Worm (Caenorhabditis elegans) whole organism, L4 larva: ENCODE data around the gene Y45G5AM.4.

ENCODE experiments used
- F26F4.8 ChIP-seq: fragments of 200-800 bp; sonication (Bioruptor generic); conservative IDR thresholded peaks from 2 replicates; pipeline ENCODE4 v1.3.6; 2022; ENCODE audit warnings: missing genetic modification characterization, missing compliant biosample characterization
- F37D6.2 ChIP-seq: sonication (generic microtip); optimal IDR thresholded peaks from 2 replicates; lab custom pipeline; 2016; ENCODE audit warnings: mild to moderate bottlenecking, missing genetic modification characterization, missing compliant biosample characterization
- F49E8.2 ChIP-seq: sonication (generic microtip); optimal IDR thresholded peaks from 2 replicates; lab custom pipeline; 2016; ENCODE audit warnings: missing compliant biosample characterization, mild to moderate bottlenecking, missing genetic modification characterization, borderline replicate concordance
- R02D3.7 ChIP-seq: fragments of 150-350 bp; sonication (generic microtip); optimal IDR thresholded peaks from 3 replicates; lab custom pipeline; 2014; ENCODE audit warnings: missing biosample characterization, missing genetic modification characterization
- Y105C5A.15 ChIP-seq: fragments of 200-800 bp; sonication (Bioruptor generic); IDR thresholded peaks from 2 replicates; pipeline ENCODE4 v1.3.6; 2022; ENCODE audit warnings: missing genetic modification characterization, missing compliant biosample characterization
- Y48G9A.11 ChIP-seq: fragments of 200-800 bp; sonication (Bioruptor generic); IDR thresholded peaks from 2 replicates; pipeline ENCODE4 v1.3.6; 2022; ENCODE audit warnings: missing genetic modification reagents, missing genetic modification characterization, missing compliant biosample characterization
- aha-1 ChIP-seq: fragments of 150-350 bp; peaks from one replicate; lab custom pipeline; 2014; ENCODE audit warnings: missing biosample characterization, missing genetic modification characterization
- aly-2 ChIP-seq: sonication (generic microtip); optimal IDR thresholded peaks from 2 replicates; lab custom pipeline; 2018; ENCODE audit warnings: missing biosample characterization, missing genetic modification characterization
- ceh-20 ChIP-seq: fragments of 200-800 bp; sonication (Bioruptor generic); IDR thresholded peaks from 2 replicates; pipeline ENCODE4 v1.3.6; 2022; ENCODE audit warnings: missing genetic modification reagents, missing genetic modification characterization, missing compliant biosample characterization
- ceh-28 ChIP-seq: fragments of 150-350 bp; optimal IDR thresholded peaks from 2 replicates; lab custom pipeline; 2014; ENCODE audit warnings: missing biosample characterization, missing genetic modification reagents, missing genetic modification characterization
- ceh-62 ChIP-seq: sonication (generic microtip); optimal IDR thresholded peaks from 2 replicates; lab custom pipeline; 2017; ENCODE audit warnings: missing biosample characterization, missing genetic modification characterization
- ces-1 ChIP-seq: fragments of 150-350 bp; sonication (generic microtip); optimal IDR thresholded peaks from 4 replicates; lab custom pipeline; 2014; ENCODE audit warnings: missing biosample characterization, missing genetic modification reagents, missing genetic modification characterization
- daf-16 ChIP-seq, 3 experiments: sonication (generic microtip); optimal IDR thresholded peaks; 2 replicates each; lab custom pipeline; 2016 to 2017; ENCODE audit warnings: missing genetic modification characterization in 3 of 3, missing genetic modification reagents in 3 of 3, mild to moderate bottlenecking in 2 of 3, missing compliant biosample characterization in 2 of 3, missing biosample characterization in 1 of 3, moderate library complexity in 1 of 3
- dmd-6 ChIP-seq: fragments of 200-800 bp; sonication (Bioruptor generic); IDR thresholded peaks from 2 replicates; pipeline ENCODE4 v1.3.6; 2022; ENCODE audit warnings: missing genetic modification reagents, missing genetic modification characterization, missing compliant biosample characterization
- egl-43 ChIP-seq: fragments of 200-800 bp; sonication (Bioruptor generic); IDR thresholded peaks from 2 replicates; pipeline ENCODE4 v1.3.6; 2022; ENCODE audit warnings: missing genetic modification reagents, missing genetic modification characterization, missing compliant biosample characterization
- hlh-11 ChIP-seq: fragments of 200-800 bp; sonication (Bioruptor generic); optimal IDR thresholded peaks from 2 replicates; lab custom pipeline; 2018; ENCODE audit warnings: mild to moderate bottlenecking, missing genetic modification characterization, missing compliant biosample characterization
- hlh-30 ChIP-seq: sonication (generic microtip); optimal IDR thresholded peaks from 2 replicates; lab custom pipeline; 2017; ENCODE audit warnings: antibody characterized with exemption, mild to moderate bottlenecking, missing genetic modification characterization, missing compliant biosample characterization; ENCODE audit not compliant: insufficient read depth
- hmg-1.1 ChIP-seq: fragments of 200-800 bp; sonication (Bioruptor generic); IDR thresholded peaks from 2 replicates; pipeline ENCODE4 v1.3.6; 2022; ENCODE audit warnings: missing genetic modification reagents, missing genetic modification characterization, missing compliant biosample characterization
- jun-1 ChIP-seq: fragments of 150-350 bp; optimal IDR thresholded peaks from 2 replicates; lab custom pipeline; 2014; ENCODE audit warnings: missing biosample characterization, missing genetic modification reagents, missing genetic modification characterization
- lim-7 ChIP-seq: fragments of 200-800 bp; sonication (Bioruptor generic); IDR thresholded peaks from 2 replicates; pipeline ENCODE4 v1.3.6; 2022; ENCODE audit warnings: missing genetic modification characterization, missing compliant biosample characterization
- lin-13 ChIP-seq: fragments of 150-350 bp; optimal IDR thresholded peaks from 2 replicates; lab custom pipeline; 2014; ENCODE audit warnings: missing biosample characterization, missing genetic modification reagents, missing genetic modification characterization
- lin-38 ChIP-seq: fragments of 200-800 bp; sonication (Bioruptor generic); IDR thresholded peaks from 2 replicates; pipeline ENCODE4 v1.3.6; 2022; ENCODE audit warnings: missing genetic modification reagents, missing genetic modification characterization, missing compliant biosample characterization
- lir-3 ChIP-seq: sonication (generic microtip); optimal IDR thresholded peaks from 2 replicates; lab custom pipeline; 2016; ENCODE audit warnings: mild to moderate bottlenecking, missing genetic modification characterization, missing compliant biosample characterization
- mdt-29 ChIP-seq: fragments of 200-800 bp; sonication (Bioruptor generic); IDR thresholded peaks from 2 replicates; pipeline ENCODE4 v1.3.6; 2022; ENCODE audit warnings: missing genetic modification reagents, missing genetic modification characterization, missing compliant biosample characterization
- mes-2 ChIP-seq: sonication (generic microtip); optimal IDR thresholded peaks from 2 replicates; lab custom pipeline; 2016; ENCODE audit warnings: missing genotype, mild to moderate bottlenecking, missing genetic modification characterization, missing compliant biosample characterization; ENCODE audit not compliant: poor library complexity, severe bottlenecking
- nhr-111 ChIP-seq: fragments of 200-800 bp; sonication (Bioruptor generic); optimal IDR thresholded peaks from 2 replicates; lab custom pipeline; 2018; ENCODE audit warnings: mild to moderate bottlenecking, missing genetic modification characterization, missing compliant biosample characterization
- nhr-48 ChIP-seq: sonication (generic microtip); optimal IDR thresholded peaks from 2 replicates; lab custom pipeline; 2016; ENCODE audit warnings: mild to moderate bottlenecking, missing genetic modification characterization, missing compliant biosample characterization
- nhr-76 ChIP-seq: fragments of 150-350 bp; optimal IDR thresholded peaks from 2 replicates; lab custom pipeline; 2014; ENCODE audit warnings: missing biosample characterization, missing genetic modification characterization
- pha-4 ChIP-seq, 2 experiments: fragments of 150-350 bp in 1 of 2; fragments of 200-800 bp in 1 of 2; sonication (Bioruptor generic) in 1 of 2; IDR thresholded peaks in 1 of 2; optimal IDR thresholded peaks in 1 of 2; 2 replicates each; pipeline versions ENCODE4 v1.3.6 to Lab custom; 2014 to 2022; ENCODE audit warnings: missing genetic modification characterization in 2 of 2, missing genetic modification reagents in 2 of 2, missing biosample characterization in 1 of 2, missing compliant biosample characterization in 1 of 2
- php-3 ChIP-seq: fragments of 200-800 bp; sonication (Bioruptor generic); IDR thresholded peaks from 2 replicates; pipeline ENCODE4 v1.3.6; 2022; ENCODE audit warnings: missing genetic modification reagents, missing genetic modification characterization, missing compliant biosample characterization
- snpc-1.2 ChIP-seq: fragments of 200-800 bp; sonication (Bioruptor generic); IDR thresholded peaks from 2 replicates; pipeline ENCODE4 v1.3.6; 2022; ENCODE audit warnings: missing genetic modification reagents, missing genetic modification characterization, missing compliant biosample characterization
- tra-1 ChIP-seq: fragments of 200-800 bp; sonication (Bioruptor generic); IDR thresholded peaks from 2 replicates; pipeline ENCODE4 v1.3.6; 2022; ENCODE audit warnings: missing genetic modification reagents, missing genetic modification characterization, missing compliant biosample characterization
- unc-130 ChIP-seq: sonication (generic microtip); optimal IDR thresholded peaks from 2 replicates; lab custom pipeline; 2016; ENCODE audit warnings: missing genetic modification reagents, missing genetic modification characterization, missing compliant biosample characterization
- unc-62 ChIP-seq, 3 experiments: fragments of 150-350 bp in 1 of 3; sonication (generic microtip); optimal IDR thresholded peaks in 2 of 3; peaks in 1 of 3; 1 replicate in 1 of 3; 2 replicates in 2 of 3; lab custom pipeline; 2014 to 2017; ENCODE audit warnings: missing biosample characterization in 3 of 3, missing genetic modification characterization in 3 of 3, missing genetic modification reagents in 3 of 3, missing genotype in 1 of 3
- vab-7 ChIP-seq: fragments of 200-800 bp; sonication (Bioruptor generic); IDR thresholded peaks from 2 replicates; pipeline ENCODE4 v1.3.6; 2022; ENCODE audit warnings: missing genetic modification reagents, missing genetic modification characterization, missing compliant biosample characterization
- zfp-2 ChIP-seq: sonication (generic microtip); optimal IDR thresholded peaks from 2 replicates; lab custom pipeline; 2016; ENCODE audit warnings: mild to moderate bottlenecking, missing genetic modification characterization, missing compliant biosample characterization
- ztf-11 ChIP-seq: fragments of 150-350 bp; optimal IDR thresholded peaks from 2 replicates; lab custom pipeline; 2014; ENCODE audit warnings: missing biosample characterization, missing genetic modification characterization

Y45G5AM.4 gene

ce11 chrV:4168045-4168444 lies 5.0 kb downstream of the Y45G5AM.4 start:
- TF ChIP-seq aha-1 (tag; lab: Kevin White, UChicago) (no peak), vab-7 (GFP tag; lab: Robert Waterston, UW) (no peak), ceh-62 (tag; lab: Kevin White, UChicago) (no peak), hmg-1.1 (GFP tag; lab: Robert Waterston, UW) (no peak), R02D3.7 (tag; lab: Kevin White, UChicago) (no peak), aly-2 (no peak), tra-1 (GFP tag; lab: Robert Waterston, UW) (no peak), F37D6.2 (no peak), Y105C5A.15 (no peak), ces-1 (GFP tag; lab: Kevin White, UChicago) (no peak), jun-1 (tag; lab: Kevin White, UChicago) (no peak), ceh-20 (GFP tag; lab: Robert Waterston, UW) (no peak)

ce11 chrV:4169658-4170057 lies 6.6 kb downstream of the Y45G5AM.4 start:
- TF ChIP-seq lin-38 (GFP tag; lab: Robert Waterston, UW) (peak; percentile 83), ceh-20 (GFP tag; lab: Robert Waterston, UW) (no peak), unc-62 (GFP tag; optimal IDR thresholded peaks at IDR 0.05 in 1 of 2; lab: Kevin White, UChicago) (no peak), unc-62 (tag; optimal IDR thresholded peaks at IDR 0.05; lab: Kevin White, UChicago) (no peak)
- TF ChIP-seq, all 104 proteins: peak for 1

- no peak for TF ChIP-seq ceh-28
- no peak for TF ChIP-seq nhr-48 (tag; lab: Kevin White, UChicago)
- no peak for TF ChIP-seq daf-16 (GFP tag; optimal IDR thresholded peaks at IDR 0.05; lab: Kevin White, UChicago)
- no peak for TF ChIP-seq daf-16 (tag; optimal IDR thresholded peaks at IDR 0.05; lab: Kevin White, UChicago)
- TF ChIP-seq nhr-76: no peak
- no peak for TF ChIP-seq lim-7 (GFP tag; lab: Robert Waterston, UW)
- no peak for TF ChIP-seq hlh-11 (tag; lab: Kevin White, UChicago)
- TF ChIP-seq php-3: no peak
- no peak for TF ChIP-seq dmd-6 (GFP tag; lab: Robert Waterston, UW)
- no peak for TF ChIP-seq hlh-30
- no peak for TF ChIP-seq zfp-2 (tag; lab: Kevin White, UChicago)
- TF ChIP-seq ztf-11 (tag; lab: Kevin White, UChicago): no peak
- no peak for TF ChIP-seq jun-1 (tag; lab: Kevin White, UChicago)
- TF ChIP-seq nhr-111 (GFP tag; lab: Kevin White, UChicago): no peak
- TF ChIP-seq pha-4 (GFP tag; IDR thresholded peaks at IDR 0.05; lab: Robert Waterston, UW): no peak
- no peak for TF ChIP-seq pha-4 (tag; optimal IDR thresholded peaks at IDR 0.05; lab: Kevin White, UChicago)
- no peak for TF ChIP-seq lin-13 (GFP tag; lab: Kevin White, UChicago)
- TF ChIP-seq lir-3 (tag; lab: Kevin White, UChicago): no peak
- no peak for TF ChIP-seq unc-130 (GFP tag; lab: Kevin White, UChicago)
- TF ChIP-seq mes-2: no peak
- no peak for TF ChIP-seq egl-43 (GFP tag; lab: Robert Waterston, UW)
Measured at ce11 chrV:4170138-4170537, 7.1 kb downstream of the Y45G5AM.4 start, which contains the start of gene Y45G5AM.7. Gene Y45G5AM.7, minus strand, starts transcription at chrV:4170238.

ce11 chrV:4175624-4176023 lies 12.6 kb downstream of the Y45G5AM.4 start, which contains the start of the genes coh-4 and pid-5:
Gene coh-4, minus strand, starts transcription at chrV:4175640.
Gene pid-5, plus strand, starts transcription at chrV:4175882.
- TF ChIP-seq mdt-29 (0 out of 2 replicates have a peak, but pooled peaks have one; percentile 15), Y48G9A.11 (GFP tag; lab: Robert Waterston, UW) (peak; percentile 55; the same call in 1 of the 2 replicates), F49E8.2 (peak; percentile 93), lin-38 (GFP tag; lab: Robert Waterston, UW) (peak; percentile 81), hlh-11 (tag; lab: Kevin White, UChicago) (no peak), F26F4.8 (GFP tag; lab: Robert Waterston, UW) (no peak), unc-130 (GFP tag; lab: Kevin White, UChicago) (peak; percentile 90), snpc-1.2 (GFP tag; lab: Robert Waterston, UW) (peak; percentile 56; the same call in 1 of the 2 replicates)
- TF ChIP-seq, all 104 proteins: peak for 6
